Fruit fly (Drosophila melanogaster) whole organism, wandering third instar larva: ENCODE measurements around the gene Obp85a.

Source experiments
- CG32264 ChIP-seq: fragments of 200-800 bp; sonication (Bioruptor generic); optimal IDR thresholded peaks from 2 replicates; lab custom pipeline; 2016; ENCODE audit warnings: missing biosample characterization, missing genetic modification characterization
- OdsH ChIP-seq: fragments of 200-800 bp; sonication (Bioruptor generic); optimal IDR thresholded peaks from 2 replicates; lab custom pipeline; 2016; ENCODE audit warnings: missing biosample characterization, mild to moderate bottlenecking, missing genetic modification characterization

dm6 chr3R:8389636-8390035, 30.8 kb downstream of the Obp85a start:
- TF ChIP-seq OdsH (GFP tag; lab: Kevin White, UChicago): no peak
- TF ChIP-seq CG32264 (GFP tag; lab: Kevin White, UChicago): no peak
